Fruit fly (Drosophila melanogaster) whole organism, prepupa: Measurements from ENCODE around the gene CG33523.

ENCODE experiments used
- CG10631 ChIP-seq: fragments of 200-800 bp; sonication (Bioruptor generic); optimal IDR thresholded peaks from 2 replicates; lab custom pipeline; 2016; ENCODE audit warnings: missing biosample characterization, missing genetic modification characterization
- CG16779 ChIP-seq: fragments of 200-800 bp; sonication (Bioruptor generic); optimal IDR thresholded peaks from 3 replicates; lab custom pipeline; 2017; ENCODE audit warnings: missing biosample characterization, mild to moderate bottlenecking, missing genetic modification characterization
- CG3032 ChIP-seq: fragments of 200-800 bp; optimal IDR thresholded peaks from 2 replicates; lab custom pipeline; 2019; ENCODE audit warnings: missing biosample characterization, mild to moderate bottlenecking, missing genetic modification characterization, moderate library complexity
- CG9139 ChIP-seq: fragments of 200-800 bp; sonication (Bioruptor generic); optimal IDR thresholded peaks from 3 replicates; lab custom pipeline; 2017; ENCODE audit warnings: missing biosample characterization, mild to moderate bottlenecking, missing genetic modification characterization
- Ets96B ChIP-seq: fragments of 200-800 bp; optimal IDR thresholded peaks from 2 replicates; lab custom pipeline; 2019; ENCODE audit warnings: missing biosample characterization, mild to moderate bottlenecking, missing genetic modification characterization, moderate library complexity
- Lpt ChIP-seq: fragments of 200-800 bp; sonication (Bioruptor generic); optimal IDR thresholded peaks from 3 replicates; lab custom pipeline; 2016; ENCODE audit warnings: missing biosample characterization, missing genetic modification characterization
- OdsH ChIP-seq: fragments of 200-800 bp; sonication (Bioruptor generic); optimal IDR thresholded peaks from 3 replicates; lab custom pipeline; 2016; ENCODE audit warnings: missing biosample characterization, missing genetic modification characterization
- Sox15 ChIP-seq: fragments of 200-800 bp; sonication (Bioruptor generic); optimal IDR thresholded peaks from 3 replicates; lab custom pipeline; 2016; ENCODE audit warnings: missing biosample characterization, missing genetic modification characterization
- fd85E ChIP-seq: fragments of 200-800 bp; sonication (Bioruptor generic); optimal IDR thresholded peaks from 3 replicates; lab custom pipeline; 2016; ENCODE audit warnings: missing biosample characterization, missing genetic modification characterization

dm6 chr3L:5941086-5941485 is 17.4 kb downstream of the CG33523 start:
- TF ChIP-seq CG16779 (peak; percentile 14), CG3032 (peak; percentile 6), fd85E (GFP tag; lab: Kevin White, UChicago) (no peak), Lpt (GFP tag; lab: Kevin White, UChicago) (peak; percentile 34), OdsH (GFP tag; lab: Kevin White, UChicago) (peak; percentile 31), Ets96B (no peak), Sox15 (no peak), CG9139 (no peak), CG10631 (GFP tag; lab: Kevin White, UChicago) (peak; percentile 73)
